Fruit fly (Drosophila melanogaster) whole organism, wandering third instar larva: ENCODE data around the gene RhoGAP100F.

Source experiments
- Abd-B ChIP-seq: fragments of >200 bp; optimal IDR thresholded peaks from 2 replicates; lab custom pipeline; 2017; ENCODE audit warnings: missing biosample characterization, missing genetic modification characterization
- CG32264 ChIP-seq: fragments of 200-800 bp; sonication (Bioruptor generic); optimal IDR thresholded peaks from 2 replicates; lab custom pipeline; 2016; ENCODE audit warnings: missing biosample characterization, missing genetic modification characterization
- CG9705 ChIP-seq: fragments of 200-800 bp; sonication (Bioruptor generic); optimal IDR thresholded peaks from 2 replicates; lab custom pipeline; 2018; ENCODE audit warnings: missing biosample characterization, mild to moderate bottlenecking, missing genetic modification characterization
- CrebA ChIP-seq: fragments of 200-800 bp; sonication (Bioruptor generic); optimal IDR thresholded peaks from 2 replicates; lab custom pipeline; 2016; ENCODE audit warnings: missing biosample characterization, mild to moderate bottlenecking, missing genetic modification characterization, borderline replicate concordance
- Dfd ChIP-seq: fragments of >200 bp; optimal IDR thresholded peaks from 2 replicates; lab custom pipeline; 2017; ENCODE audit warnings: missing biosample characterization, missing genetic modification characterization
- Dif ChIP-seq: fragments of 200-275, 200-300 bp; sonication (Bioruptor generic); optimal IDR thresholded peaks from 2 replicates; lab custom pipeline; 2018; ENCODE audit warnings: missing biosample characterization, missing genetic modification characterization; ENCODE audit not compliant: partially characterized antibody
- GATAd ChIP-seq: sonication (Bioruptor generic); optimal IDR thresholded peaks from 2 replicates; lab custom pipeline; 2016; ENCODE audit warnings: missing biosample characterization, missing genetic modification characterization
- HLH106 ChIP-seq: fragments of 200-800 bp; optimal IDR thresholded peaks from 3 replicates; lab custom pipeline; 2019; ENCODE audit warnings: missing biosample characterization, mild to moderate bottlenecking, missing genetic modification characterization, moderate library complexity
- Hnf4 ChIP-seq: fragments of 200-800 bp; sonication (Bioruptor generic); optimal IDR thresholded peaks from 2 replicates; lab custom pipeline; 2016; ENCODE audit warnings: missing biosample characterization, mild to moderate bottlenecking, missing genetic modification characterization
- Hr78 ChIP-seq: fragments of >200 bp; optimal IDR thresholded peaks from 2 replicates; lab custom pipeline; 2017; ENCODE audit warnings: missing biosample characterization, missing genetic modification characterization
- Hr83 ChIP-seq: fragments of 200-300 bp; sonication (Bioruptor generic); optimal IDR thresholded peaks from 2 replicates; lab custom pipeline; 2016; ENCODE audit warnings: missing biosample characterization, mild to moderate bottlenecking, missing genetic modification characterization, moderate library complexity; ENCODE audit not compliant: poor library complexity, severe bottlenecking
- Jra ChIP-seq: sonication (Bioruptor generic); optimal IDR thresholded peaks from 2 replicates; lab custom pipeline; 2016; ENCODE audit warnings: missing biosample characterization, missing genetic modification characterization
- Mio ChIP-seq: sonication (Bioruptor generic); optimal IDR thresholded peaks from 2 replicates; lab custom pipeline; 2016; ENCODE audit warnings: missing biosample characterization, missing genetic modification characterization
- Myc ChIP-seq: fragments of >200 bp; optimal IDR thresholded peaks from 2 replicates; lab custom pipeline; 2017
- N ChIP-seq: fragments of >200 bp; optimal IDR thresholded peaks from 2 replicates; lab custom pipeline; 2018; ENCODE audit warnings: missing biosample characterization, missing external identifiers, missing genetic modification characterization
- OdsH ChIP-seq: fragments of 200-800 bp; sonication (Bioruptor generic); optimal IDR thresholded peaks from 2 replicates; lab custom pipeline; 2016; ENCODE audit warnings: missing biosample characterization, mild to moderate bottlenecking, missing genetic modification characterization
- Rel ChIP-seq, 2 experiments: fragments of 200-800 bp; sonication (Bioruptor generic) in 1 of 2; optimal IDR thresholded peaks; 2 replicates in 1 of 2; 3 replicates in 1 of 2; lab custom pipeline; 2016 to 2019; ENCODE audit warnings: mild to moderate bottlenecking in 2 of 2, missing biosample characterization in 2 of 2, missing genetic modification characterization in 2 of 2, moderate library complexity in 1 of 2
- Sp1 ChIP-seq: fragments of 200-800 bp; sonication (Bioruptor generic); optimal IDR thresholded peaks from 3 replicates; lab custom pipeline; 2019; ENCODE audit warnings: missing biosample characterization, mild to moderate bottlenecking, missing genetic modification characterization, moderate library complexity
- Vsx2 ChIP-seq: fragments of 200-300, 225-300 bp; sonication (Bioruptor generic); optimal IDR thresholded peaks from 2 replicates; lab custom pipeline; 2018; ENCODE audit warnings: missing biosample characterization, missing genetic modification characterization; ENCODE audit not compliant: partially characterized antibody
- br ChIP-seq: fragments of 200-800 bp; sonication (Bioruptor generic); optimal IDR thresholded peaks from 2 replicates; lab custom pipeline; 2016; ENCODE audit warnings: missing biosample characterization, missing genetic modification characterization
- brk ChIP-seq: fragments of 200-800 bp; sonication (Bioruptor generic); optimal IDR thresholded peaks from 2 replicates; lab custom pipeline; 2016; ENCODE audit warnings: missing biosample characterization, mild to moderate bottlenecking, missing genetic modification characterization
- dl ChIP-seq, 2 experiments: fragments of 175-275, 200-275 bp in 1 of 2; fragments of 200-275 bp in 1 of 2; sonication (Bioruptor generic); optimal IDR thresholded peaks; lab custom pipeline; 2018; ENCODE audit warnings: mild to moderate bottlenecking in 2 of 2, missing biosample characterization in 2 of 2, missing genetic modification characterization in 2 of 2, moderate library complexity in 2 of 2; ENCODE audit not compliant: partially characterized antibody in 2 of 2, insufficient read depth in 1 of 2
- dmrt93B ChIP-seq: fragments of 200-800 bp; sonication (Bioruptor generic); optimal IDR thresholded peaks from 2 replicates; lab custom pipeline; 2018; ENCODE audit warnings: missing biosample characterization, mild to moderate bottlenecking, missing genetic modification characterization
- dsf ChIP-seq: sonication (Bioruptor generic); optimal IDR thresholded peaks from 2 replicates; lab custom pipeline; 2016; ENCODE audit warnings: missing biosample characterization, missing genetic modification characterization, borderline replicate concordance
- ey ChIP-seq: fragments of 200-800 bp; sonication (Bioruptor generic); optimal IDR thresholded peaks from 2 replicates; lab custom pipeline; 2016; ENCODE audit warnings: missing biosample characterization, missing genetic modification characterization
- foxo ChIP-seq, 2 experiments: fragments of 200-800 bp; sonication (Bioruptor generic); optimal IDR thresholded peaks; 2 replicates in 1 of 2; 3 replicates in 1 of 2; lab custom pipeline; 2016 to 2017; ENCODE audit warnings: missing biosample characterization in 2 of 2, missing genetic modification characterization in 2 of 2
- fru ChIP-seq: fragments of 200-800 bp; sonication (Bioruptor generic); optimal IDR thresholded peaks from 3 replicates; lab custom pipeline; 2016; ENCODE audit warnings: missing biosample characterization, mild to moderate bottlenecking, missing genetic modification characterization
- h ChIP-seq: fragments of 200-800 bp; sonication (Bioruptor generic); optimal IDR thresholded peaks from 3 replicates; lab custom pipeline; 2016; ENCODE audit warnings: missing biosample characterization, mild to moderate bottlenecking, missing genetic modification characterization
- jim ChIP-seq: fragments of 175-275, 200-325 bp; sonication (Bioruptor generic); optimal IDR thresholded peaks from 2 replicates; lab custom pipeline; 2016; ENCODE audit warnings: missing biosample characterization, mild to moderate bottlenecking, missing genetic modification characterization
- lola ChIP-seq: fragments of >200 bp; optimal IDR thresholded peaks from 2 replicates; lab custom pipeline; 2017; ENCODE audit warnings: missing biosample characterization, missing genetic modification characterization
- pan ChIP-seq: fragments of >200 bp; optimal IDR thresholded peaks from 2 replicates; lab custom pipeline; 2017
- psq ChIP-seq: fragments of 200-800 bp; sonication (Bioruptor generic); optimal IDR thresholded peaks from 3 replicates; lab custom pipeline; 2017; ENCODE audit warnings: missing biosample characterization, mild to moderate bottlenecking, missing genetic modification characterization, moderate library complexity
- rgr ChIP-seq: fragments of 200-800 bp; sonication (Bioruptor generic); optimal IDR thresholded peaks from 3 replicates; lab custom pipeline; 2016; ENCODE audit warnings: missing biosample characterization, mild to moderate bottlenecking, missing genetic modification characterization
- sage ChIP-seq: fragments of 200-800 bp; sonication (Bioruptor generic); optimal IDR thresholded peaks from 2 replicates; lab custom pipeline; 2016; ENCODE audit warnings: missing biosample characterization, mild to moderate bottlenecking, missing genetic modification characterization
- sv ChIP-seq: fragments of 200-800 bp; sonication (Bioruptor generic); optimal IDR thresholded peaks from 3 replicates; lab custom pipeline; 2016; ENCODE audit warnings: missing biosample characterization, missing genetic modification characterization
- tai ChIP-seq: sonication (Bioruptor generic); optimal IDR thresholded peaks from 2 replicates; lab custom pipeline; 2016; ENCODE audit warnings: missing biosample characterization, missing genetic modification characterization
- usp ChIP-seq: fragments of >200 bp; optimal IDR thresholded peaks from 2 replicates; lab custom pipeline; 2017; ENCODE audit warnings: missing biosample characterization, missing genetic modification characterization
- woc ChIP-seq: sonication (Bioruptor generic); optimal IDR thresholded peaks from 2 replicates; lab custom pipeline; 2016; ENCODE audit warnings: missing biosample characterization, mild to moderate bottlenecking, missing genetic modification characterization

RhoGAP100F gene

dm6 chr3R:31872543-31872942, 60.1 kb downstream of the RhoGAP100F start:
- no peak for TF ChIP-seq Jra (GFP tag; lab: Kevin White, UChicago)
- no peak for TF ChIP-seq psq (GFP tag; lab: Kevin White, UChicago)
- no peak for TF ChIP-seq woc
- no peak for TF ChIP-seq Hr83 (GFP tag; lab: Kevin White, UChicago)
- no peak for TF ChIP-seq sv
- TF ChIP-seq h (GFP tag; lab: Kevin White, UChicago) = no peak
- no peak for TF ChIP-seq ey (GFP tag; lab: Kevin White, UChicago)
- TF ChIP-seq sage (GFP tag; lab: Kevin White, UChicago) = no peak
- TF ChIP-seq GATAd (GFP tag; lab: Kevin White, UChicago) = no peak
- TF ChIP-seq br (GFP tag; lab: Kevin White, UChicago) = no peak
- no peak for TF ChIP-seq Vsx2 (GFP tag; lab: Kevin White, UChicago)
- no peak for TF ChIP-seq Rel (GFP tag; optimal IDR thresholded peaks at IDR 0.05; lab: Kevin White, UChicago)
- TF ChIP-seq Rel (tag; optimal IDR thresholded peaks at IDR 0.05; lab: Kevin White, UChicago) = no peak
- TF ChIP-seq foxo (GFP tag; optimal IDR thresholded peaks at IDR 0.05; lab: Kevin White, UChicago) = no peak
- no peak for TF ChIP-seq usp (GFP tag; lab: Kevin White, UChicago)
- no peak for TF ChIP-seq Abd-B (GFP tag; lab: Kevin White, UChicago)
- TF ChIP-seq Myc = no peak
- TF ChIP-seq OdsH (GFP tag; lab: Kevin White, UChicago) = no peak
- TF ChIP-seq Mio (GFP tag; lab: Kevin White, UChicago) = no peak
- no peak for TF ChIP-seq tai (GFP tag; lab: Kevin White, UChicago)

dm6 chr3R:31878299-31878698, 65.9 kb downstream of the RhoGAP100F start:
- TF ChIP-seq br (GFP tag; lab: Kevin White, UChicago) = peak; percentile 58
- peak; percentile 74 for TF ChIP-seq fru
- TF ChIP-seq dsf = no peak
- TF ChIP-seq N = no peak
- no peak for TF ChIP-seq GATAd (GFP tag; lab: Kevin White, UChicago)
- TF ChIP-seq Rel (GFP tag; optimal IDR thresholded peaks at IDR 0.05; lab: Kevin White, UChicago) = no peak
- TF ChIP-seq Rel (tag; optimal IDR thresholded peaks at IDR 0.05; lab: Kevin White, UChicago) = no peak
- TF ChIP-seq Mio (GFP tag; lab: Kevin White, UChicago) = no peak
- TF ChIP-seq Hnf4 (GFP tag; lab: Kevin White, UChicago) = peak; percentile 71
- no peak for TF ChIP-seq CG9705
- TF ChIP-seq h (GFP tag; lab: Kevin White, UChicago) = peak; percentile 86
- TF ChIP-seq tai (GFP tag; lab: Kevin White, UChicago) = no peak
- TF ChIP-seq dl (GFP tag; optimal IDR thresholded peaks at IDR 0.05; lab: Kevin White, UChicago; ENCODE audit: insufficient read depth in 1 of 2, partially characterized antibody in 2 of 2) = no peak
- no peak for TF ChIP-seq Jra (GFP tag; lab: Kevin White, UChicago)
- peak; percentile 40 for TF ChIP-seq HLH106 (tag; lab: Kevin White, UChicago)
- no peak for TF ChIP-seq brk
- no peak for TF ChIP-seq CrebA (GFP tag; lab: Kevin White, UChicago)
- no peak for TF ChIP-seq sv
- TF ChIP-seq sage (GFP tag; lab: Kevin White, UChicago) = no peak
- TF ChIP-seq CG32264 (GFP tag; lab: Kevin White, UChicago) = peak; percentile 80
- peak; percentile 96 for TF ChIP-seq Hr83 (GFP tag; lab: Kevin White, UChicago)
- no peak for TF ChIP-seq usp (GFP tag; lab: Kevin White, UChicago)
- TF ChIP-seq ey (GFP tag; lab: Kevin White, UChicago) = no peak
- TF ChIP-seq dmrt93B (GFP tag; lab: Kevin White, UChicago) = peak; percentile 37
- TF ChIP-seq lola (GFP tag; lab: Kevin White, UChicago) = no peak
- peak; percentile 73 for TF ChIP-seq rgr (GFP tag; lab: Kevin White, UChicago)
- TF ChIP-seq Sp1 (GFP tag; lab: Kevin White, UChicago) = no peak
- peak; percentile 67 for TF ChIP-seq OdsH (GFP tag; lab: Kevin White, UChicago)
- no peak for TF ChIP-seq woc
- TF ChIP-seq Dif = no peak
- TF ChIP-seq Dfd (GFP tag; lab: Kevin White, UChicago) = no peak
- no peak for TF ChIP-seq Vsx2 (GFP tag; lab: Kevin White, UChicago)
- TF ChIP-seq psq (GFP tag; lab: Kevin White, UChicago) = peak; percentile 31
- no peak for TF ChIP-seq Abd-B (GFP tag; lab: Kevin White, UChicago)
- no peak for TF ChIP-seq jim (GFP tag; lab: Kevin White, UChicago)
- no peak for TF ChIP-seq pan (lab: Kevin White, UChicago)
- TF ChIP-seq Hr78 (GFP tag; lab: Kevin White, UChicago) = no peak
- TF ChIP-seq Myc = no peak
- TF ChIP-seq foxo (GFP tag; optimal IDR thresholded peaks at IDR 0.05; lab: Kevin White, UChicago) = peak in 1 of 2 experiments; percentile 50
